Worm (Caenorhabditis elegans): ENCODE results near the gene Y5H2B.3.

DNA sequence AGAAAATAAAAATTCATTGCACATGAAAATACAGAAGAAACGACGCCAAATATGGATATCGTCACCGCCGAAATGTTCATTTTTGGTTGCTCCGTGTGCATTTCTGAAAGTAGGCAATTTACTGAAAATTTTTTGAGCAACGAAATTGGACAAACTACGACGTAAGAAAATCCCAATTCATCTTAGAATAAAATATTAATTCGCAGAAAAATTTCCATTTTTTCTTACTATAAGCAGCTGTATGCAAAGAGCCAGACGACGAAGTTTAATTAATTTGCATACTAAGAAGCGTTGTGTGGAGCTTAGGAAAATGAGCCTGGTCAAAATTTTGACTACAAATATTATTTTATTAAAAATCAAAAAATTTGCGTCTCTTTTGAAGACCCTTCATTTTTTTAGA is 21.4 kb upstream of the Y5H2B.3 start, which contains the start of gene srbc-19:
- TF ChIP-seq nhr-237 (tag; optimal IDR thresholded peaks at IDR 0.05) (no peak), rnt-1 (tag; optimal IDR thresholded peaks at IDR 0.05) (no peak), nhr-28 (tag; optimal IDR thresholded peaks at IDR 0.05) (no peak), ztf-11 (tag; optimal IDR thresholded peaks at IDR 0.05) (no peak), snpc-4 (tag; optimal IDR thresholded peaks at IDR 0.05) (no peak), nhr-71 (tag; optimal IDR thresholded peaks at IDR 0.05) (no peak), lir-3 (tag; optimal IDR thresholded peaks at IDR 0.05; ENCODE audit: poor library complexity) (no peak), elt-2 (tag; optimal IDR thresholded peaks at IDR 0.05) (no peak), ama-1 (optimal IDR thresholded peaks at IDR 0.05) (no peak), lin-35 (GFP tag; optimal IDR thresholded peaks at IDR 0.05) (no peak), lsy-2 (tag; optimal IDR thresholded peaks at IDR 0.05) (no peak), nhr-19 (GFP tag; conservative IDR thresholded peaks at IDR 0.05) (no peak)

Measured in whole organism, L1 larva.